Fruit fly (Drosophila melanogaster) whole organism, embryonic: ENCODE measurements around the gene CG6927.
A peak's percentile ranks its signal among the peaks of the same experiment; 100 is the strongest.

Experiments
- CG11695 ChIP-seq: fragments of 200-800 bp; sonication (Bioruptor generic); IDR thresholded peaks from 3 replicates; pipeline ENCODE4 v1.3.6; 2022; ENCODE audit warnings: missing biosample characterization, missing genetic modification characterization
- CG12071 ChIP-seq: fragments of 200-800 bp; sonication (Bioruptor generic); optimal IDR thresholded peaks from 3 replicates; lab custom pipeline; 2018; ENCODE audit warnings: missing biosample characterization, mild to moderate bottlenecking, missing genetic modification characterization
- CG13624 ChIP-seq: fragments of 200-800 bp; sonication (Bioruptor generic); optimal IDR thresholded peaks from 2 replicates; lab custom pipeline; 2016; ENCODE audit warnings: missing biosample characterization, missing genetic modification characterization
- CG14710 ChIP-seq: fragments of 200-800 bp; sonication (Bioruptor generic); optimal IDR thresholded peaks from 3 replicates; lab custom pipeline; 2019; ENCODE audit warnings: missing biosample characterization, mild to moderate bottlenecking, missing genetic modification characterization, moderate library complexity
- CG17328 ChIP-seq: fragments of 200-800 bp; sonication (Bioruptor generic); IDR thresholded peaks from 2 replicates; pipeline ENCODE4 v1.3.6; 2022; ENCODE audit warnings: missing biosample characterization, missing genetic modification characterization
- CG17361 ChIP-seq: fragments of 200-800 bp; sonication (Bioruptor generic); IDR thresholded peaks from 3 replicates; pipeline ENCODE4 v1.3.6; 2022; ENCODE audit warnings: missing biosample characterization, missing genetic modification characterization
- CG17568 ChIP-seq: fragments of 200-800 bp; sonication (Bioruptor generic); optimal IDR thresholded peaks from 2 replicates; lab custom pipeline; 2018; ENCODE audit warnings: missing biosample characterization, mild to moderate bottlenecking, missing genetic modification characterization, moderate library complexity
- CG17829 ChIP-seq: fragments of 200-800 bp; optimal IDR thresholded peaks from 2 replicates; lab custom pipeline; 2019; ENCODE audit warnings: missing biosample characterization, mild to moderate bottlenecking, missing genetic modification characterization, moderate library complexity
- CG1832 ChIP-seq: fragments of 200-800 bp; sonication (Bioruptor generic); optimal IDR thresholded peaks from 2 replicates; lab custom pipeline; 2017; ENCODE audit warnings: missing biosample characterization, mild to moderate bottlenecking, missing genetic modification characterization, inconsistent platforms
- CG2199 ChIP-seq: fragments of 200-800 bp; sonication (Bioruptor generic); IDR thresholded peaks from 3 replicates; pipeline ENCODE4 v1.3.6; 2022; ENCODE audit warnings: missing biosample characterization, missing genetic modification characterization
- CG30020 ChIP-seq: fragments of 200-800 bp; optimal IDR thresholded peaks from 2 replicates; lab custom pipeline; 2019; ENCODE audit warnings: missing biosample characterization, mild to moderate bottlenecking, missing genetic modification characterization, moderate library complexity
- CG3065 ChIP-seq: fragments of 200-800 bp; sonication (Bioruptor generic); optimal IDR thresholded peaks from 2 replicates; lab custom pipeline; 2016; ENCODE audit warnings: missing biosample characterization, missing genetic modification characterization
- CG4282 ChIP-seq: fragments of 200-800 bp; sonication (Bioruptor generic); optimal IDR thresholded peaks from 2 replicates; lab custom pipeline; 2016; ENCODE audit warnings: missing biosample characterization, missing genetic modification characterization
- CG6791 ChIP-seq: fragments of 200-800 bp; sonication (Bioruptor generic); IDR thresholded peaks from 3 replicates; pipeline ENCODE4 v1.3.6; 2022; ENCODE audit warnings: missing biosample characterization, missing genetic modification characterization; ENCODE audit not compliant: partially characterized antibody
- CG8388 ChIP-seq: fragments of 200-800 bp; sonication (Bioruptor generic); optimal IDR thresholded peaks from 2 replicates; lab custom pipeline; 2019; ENCODE audit warnings: missing biosample characterization, mild to moderate bottlenecking, missing genetic modification characterization, moderate library complexity
- CG8478 ChIP-seq: fragments of >200 bp; optimal IDR thresholded peaks from 2 replicates; lab custom pipeline; 2018
- CG9215 ChIP-seq: fragments of 200-800 bp; sonication (Bioruptor generic); IDR thresholded peaks from 2 replicates; pipeline ENCODE4 v1.3.6; 2022; ENCODE audit warnings: missing biosample characterization, missing genetic modification characterization
- Dll ChIP-seq: fragments of 200-800 bp; sonication (Bioruptor generic); IDR thresholded peaks from 4 replicates; pipeline ENCODE4 v1.3.6; 2022; ENCODE audit warnings: missing biosample characterization, missing genetic modification characterization; ENCODE audit not compliant: partially characterized antibody
- Drgx ChIP-seq: fragments of 200-800 bp; sonication (Bioruptor generic); IDR thresholded peaks from 2 replicates; pipeline ENCODE4 v1.3.6; 2022; ENCODE audit warnings: missing biosample characterization, missing genetic modification characterization
- Gsc ChIP-seq: fragments of 200-800 bp; sonication (Bioruptor generic); IDR thresholded peaks from 2 replicates; pipeline ENCODE4 v1.3.6; 2022; ENCODE audit warnings: missing biosample characterization, missing genetic modification characterization
- H2.0 ChIP-seq: fragments of 200-800 bp; sonication (Bioruptor generic); IDR thresholded peaks from 2 replicates; pipeline ENCODE4 v1.3.6; 2022; ENCODE audit warnings: missing biosample characterization, missing genetic modification characterization
- HLH54F ChIP-seq: fragments of 200-800 bp; sonication (Bioruptor generic); optimal IDR thresholded peaks from 3 replicates; lab custom pipeline; 2016; ENCODE audit warnings: missing biosample characterization, missing genetic modification characterization
- Hr3 ChIP-seq: fragments of 200-800 bp; sonication (Bioruptor generic); optimal IDR thresholded peaks from 3 replicates; lab custom pipeline; 2016; ENCODE audit warnings: missing biosample characterization, missing genetic modification characterization
- Meics ChIP-seq: fragments of 200-800 bp; sonication (Bioruptor generic); optimal IDR thresholded peaks from 2 replicates; lab custom pipeline; 2017; ENCODE audit warnings: missing biosample characterization, mild to moderate bottlenecking, missing genetic modification characterization
- Nf-YB ChIP-seq: fragments of 200-800 bp; sonication (Bioruptor generic); optimal IDR thresholded peaks from 3 replicates; lab custom pipeline; 2019; ENCODE audit warnings: missing biosample characterization, mild to moderate bottlenecking, missing genetic modification characterization, moderate library complexity
- Oli ChIP-seq: fragments of 200-800 bp; sonication (Bioruptor generic); optimal IDR thresholded peaks from 2 replicates; lab custom pipeline; 2018; ENCODE audit warnings: missing biosample characterization, mild to moderate bottlenecking, missing genetic modification characterization, moderate library complexity
- Pdp1 ChIP-seq, 2 experiments: fragments of 200-800 bp; sonication (Bioruptor generic); optimal IDR thresholded peaks; 3 replicates each; lab custom pipeline; 2016; ENCODE audit warnings: missing biosample characterization in 2 of 2, missing genetic modification characterization in 2 of 2, mild to moderate bottlenecking in 1 of 2, moderate library complexity in 1 of 2
- Ptx1 ChIP-seq: fragments of 200-800 bp; sonication (Bioruptor generic); IDR thresholded peaks from 2 replicates; pipeline ENCODE4 v1.3.6; 2022; ENCODE audit warnings: missing biosample characterization, missing genetic modification characterization
- Side ChIP-seq: fragments of 200-800 bp; sonication (Bioruptor generic); optimal IDR thresholded peaks from 2 replicates; lab custom pipeline; 2016; ENCODE audit warnings: missing biosample characterization, missing genetic modification characterization
- aop ChIP-seq: fragments of 200-800 bp; sonication (Bioruptor generic); IDR thresholded peaks from 2 replicates; pipeline ENCODE4 v1.3.6; 2022; ENCODE audit warnings: missing biosample characterization, missing genetic modification characterization
- ap ChIP-seq: fragments of 200-800 bp; sonication (Bioruptor generic); IDR thresholded peaks from 2 replicates; pipeline ENCODE4 v1.3.6; 2022; ENCODE audit warnings: missing biosample characterization, missing genetic modification characterization
- bigmax ChIP-seq: fragments of 200-800 bp; sonication (Bioruptor generic); optimal IDR thresholded peaks from 2 replicates; lab custom pipeline; 2018; ENCODE audit warnings: missing biosample characterization, mild to moderate bottlenecking, missing genetic modification characterization
- chn ChIP-seq: fragments of 200-800 bp; sonication (Bioruptor generic); optimal IDR thresholded peaks from 2 replicates; lab custom pipeline; 2016; ENCODE audit warnings: missing biosample characterization, missing genetic modification characterization
- croc ChIP-seq: fragments of 200-800 bp; sonication (Bioruptor generic); conservative IDR thresholded peaks from 3 replicates; pipeline ENCODE4 v1.3.6; 2022; ENCODE audit warnings: missing biosample characterization, missing genetic modification characterization
- dysf ChIP-seq: fragments of 200-800 bp; sonication (Bioruptor generic); IDR thresholded peaks from 3 replicates; pipeline ENCODE4 v1.3.6; 2022; ENCODE audit warnings: missing biosample characterization, missing genetic modification characterization
- exex ChIP-seq: fragments of 200-800 bp; sonication (Bioruptor generic); optimal IDR thresholded peaks from 4 replicates; lab custom pipeline; 2018; ENCODE audit warnings: missing biosample characterization, mild to moderate bottlenecking, missing genetic modification characterization, moderate library complexity
- fd102C ChIP-seq: fragments of 200-800 bp; sonication (Bioruptor generic); optimal IDR thresholded peaks from 2 replicates; lab custom pipeline; 2018; ENCODE audit warnings: missing biosample characterization, mild to moderate bottlenecking, missing genetic modification characterization, moderate library complexity
- ind ChIP-seq: fragments of 200-800 bp; sonication (Bioruptor generic); optimal IDR thresholded peaks from 3 replicates; lab custom pipeline; 2016; ENCODE audit warnings: missing biosample characterization, missing genetic modification characterization
- klu ChIP-seq: fragments of 200-800 bp; sonication (Bioruptor generic); IDR thresholded peaks from 2 replicates; pipeline ENCODE4 v1.3.6; 2022; ENCODE audit warnings: missing biosample characterization, missing genetic modification characterization
- lbe ChIP-seq: fragments of 200-800 bp; sonication (Bioruptor generic); optimal IDR thresholded peaks from 2 replicates; lab custom pipeline; 2016; ENCODE audit warnings: missing biosample characterization, mild to moderate bottlenecking, missing genetic modification characterization
- luna ChIP-seq: fragments of 200-800 bp; sonication (Bioruptor generic); optimal IDR thresholded peaks from 2 replicates; lab custom pipeline; 2016; ENCODE audit warnings: missing biosample characterization, missing genetic modification characterization
- pb ChIP-seq: fragments of 200-800 bp; sonication (Bioruptor generic); optimal IDR thresholded peaks from 3 replicates; lab custom pipeline; 2016; ENCODE audit warnings: missing biosample characterization, missing genetic modification characterization
- pros ChIP-seq: fragments of 200-800 bp; sonication (Bioruptor generic); optimal IDR thresholded peaks from 3 replicates; lab custom pipeline; 2019; ENCODE audit warnings: missing biosample characterization, mild to moderate bottlenecking, missing genetic modification characterization, moderate library complexity
- pum ChIP-seq: fragments of 200-800 bp; sonication (Bioruptor generic); optimal IDR thresholded peaks from 2 replicates; lab custom pipeline; 2016; ENCODE audit warnings: missing biosample characterization, missing genetic modification characterization
- ranshi ChIP-seq: fragments of 200-800 bp; sonication (Bioruptor generic); IDR thresholded peaks from 2 replicates; pipeline ENCODE4 v1.3.6; 2022; ENCODE audit warnings: missing biosample characterization, missing genetic modification characterization
- shn ChIP-seq: fragments of 200-800 bp; sonication (Bioruptor generic); optimal IDR thresholded peaks from 3 replicates; lab custom pipeline; 2016; ENCODE audit warnings: missing biosample characterization, missing genetic modification characterization
- tap ChIP-seq: fragments of 200-800 bp; optimal IDR thresholded peaks from 3 replicates; lab custom pipeline; 2019; ENCODE audit warnings: missing biosample characterization, mild to moderate bottlenecking, missing genetic modification characterization, moderate library complexity
- tll ChIP-seq, 2 experiments: fragments of 200-800 bp in 1 of 2; fragments of >200 bp in 1 of 2; sonication (Bioruptor generic) in 1 of 2; optimal IDR thresholded peaks; 2 replicates each; lab custom pipeline; 2017 to 2019; ENCODE audit warnings: missing biosample characterization in 2 of 2, missing genetic modification characterization in 2 of 2, mild to moderate bottlenecking in 1 of 2, moderate library complexity in 1 of 2
- trem ChIP-seq: fragments of 200-800 bp; optimal IDR thresholded peaks from 3 replicates; lab custom pipeline; 2019; ENCODE audit warnings: missing biosample characterization, mild to moderate bottlenecking, missing genetic modification characterization, moderate library complexity
- twi ChIP-seq: fragments of 200-800 bp; optimal IDR thresholded peaks from 2 replicates; lab custom pipeline; 2019; ENCODE audit warnings: missing biosample characterization, mild to moderate bottlenecking, missing genetic modification characterization, moderate library complexity

Gene CG6927

DNA sequence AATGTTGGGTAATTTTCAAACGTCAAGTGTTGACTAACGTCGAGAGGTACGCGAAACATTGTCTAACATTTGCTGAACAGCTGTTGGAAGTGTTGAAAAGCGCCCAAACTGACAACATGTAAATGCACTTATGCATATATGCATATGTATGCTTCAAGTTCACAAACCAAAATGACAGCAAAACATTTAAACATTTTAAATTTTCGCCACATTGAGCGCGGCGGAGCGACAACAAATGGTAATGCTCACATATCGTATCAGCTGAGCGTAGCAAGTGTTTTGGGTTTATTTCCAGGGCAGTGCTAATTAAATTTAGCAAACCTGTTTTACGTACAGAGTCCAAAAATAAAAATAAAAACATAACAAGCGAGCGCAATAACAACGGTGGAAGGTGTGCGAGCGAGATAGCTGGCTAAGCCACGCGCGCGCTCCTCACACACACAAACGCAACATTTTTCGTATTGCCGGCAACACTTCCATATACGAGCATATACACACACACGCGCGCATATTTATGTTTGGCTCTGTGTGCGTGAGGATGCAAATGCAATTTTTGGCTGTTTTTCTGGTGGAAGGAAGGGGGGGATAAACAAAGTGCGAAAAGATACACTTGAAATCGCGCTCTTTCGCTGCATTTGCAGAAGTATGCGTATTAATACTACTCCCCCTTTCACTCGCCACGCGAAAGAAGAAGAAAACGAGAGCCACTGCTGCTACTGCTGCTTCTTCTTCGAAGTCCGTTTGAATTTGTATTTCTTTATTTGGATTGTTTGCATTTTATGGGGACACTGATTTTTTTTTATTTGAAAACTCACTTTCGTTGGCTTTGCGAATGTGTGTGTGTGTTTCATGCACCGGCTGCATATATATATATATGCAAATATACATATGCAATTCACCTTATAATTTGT lies 23.7 kb downstream of the CG6927 start (continued):
- TF ChIP-seq CG13624 (GFP tag; lab: Kevin White, UChicago) (peak; percentile 72), CG9215 (GFP tag; lab: Robert Waterston, UW) (no peak), HLH54F (GFP tag; lab: Kevin White, UChicago) (peak; percentile 42), twi (tag; lab: Kevin White, UChicago) (no peak), CG17829 (tag; lab: Kevin White, UChicago) (no peak), CG2199 (GFP tag; lab: Robert Waterston, UW) (no peak), pum (no peak), CG17328 (no peak), CG8388 (GFP tag; lab: Kevin White, UChicago) (no peak), ranshi (GFP tag; lab: Robert Waterston, UW) (no peak), ind (GFP tag; lab: Kevin White, UChicago) (peak; percentile 36), CG1832 (peak; percentile 55), Meics (peak; percentile 55), Pdp1 (GFP tag; optimal IDR thresholded peaks at IDR 0.05; lab: Kevin White, UChicago) (peak; percentile 16 to 81), bigmax (GFP tag; lab: Kevin White, UChicago) (no peak), Side (GFP tag; lab: Kevin White, UChicago) (peak; percentile 26), lbe (peak; percentile 68), tll (GFP tag; optimal IDR thresholded peaks at IDR 0.05; lab: Kevin White, UChicago) (no peak), Dll (GFP tag; lab: Robert Waterston, UW) (no peak), fd102C (GFP tag; lab: Kevin White, UChicago) (no peak), Hr3 (GFP tag; lab: Kevin White, UChicago) (peak; percentile 30), CG17568 (no peak), Oli (tag; lab: Kevin White, UChicago) (no peak), ap (GFP tag; lab: Robert Waterston, UW) (no peak), dysf (GFP tag; lab: Robert Waterston, UW) (no peak), aop (GFP tag; lab: Robert Waterston, UW) (no peak), trem (tag; lab: Kevin White, UChicago) (no peak), CG30020 (tag; lab: Kevin White, UChicago) (no peak), croc (no peak), H2.0 (GFP tag; lab: Robert Waterston, UW) (no peak), Drgx (GFP tag; lab: Robert Waterston, UW) (no peak), CG12071 (GFP tag; lab: Kevin White, UChicago) (no peak), shn (peak; percentile 46), exex (tag; lab: Kevin White, UChicago) (no peak), luna (GFP tag; lab: Kevin White, UChicago) (no peak), Ptx1 (GFP tag; lab: Robert Waterston, UW) (no peak), tap (tag; lab: Kevin White, UChicago) (no peak), CG3065 (peak; percentile 4), CG17361 (GFP tag; lab: Robert Waterston, UW) (no peak), CG6791 (GFP tag; lab: Robert Waterston, UW) (no peak), CG14710 (peak; percentile 33), Nf-YB (GFP tag; lab: Kevin White, UChicago) (no peak), CG4282 (GFP tag; lab: Kevin White, UChicago) (peak; percentile 39), klu (GFP tag; lab: Robert Waterston, UW) (no peak), chn (GFP tag; lab: Kevin White, UChicago) (peak; percentile 33), pb (GFP tag; lab: Kevin White, UChicago) (peak; percentile 5), CG11695 (GFP tag; lab: Robert Waterston, UW) (no peak), Gsc (no peak), CG8478 (lab: Kevin White, UChicago) (peak; percentile 81), pros (GFP tag; lab: Kevin White, UChicago) (no peak)
